Fruit fly (Drosophila melanogaster) S2 (cell line): ENCODE data around the gene CG9967.

Experiments
- CG8478 ChIP-seq: fragments of >200 bp; optimal IDR thresholded peaks from 2 replicates; lab custom pipeline; 2018
- CTCF ChIP-seq, 2 experiments: fragments of >200 bp; optimal IDR thresholded peaks; 2 replicates each; lab custom pipeline; 2018

dm6 chr2L:2364200-2364754 is 7.1 kb upstream of the CG9967 start:
- TF ChIP-seq CG8478 (lab: Kevin White, UChicago) (no peak), CTCF (optimal IDR thresholded peaks at IDR 0.05; lab: Kevin White, UChicago) (no peak)
